Fruit fly (Drosophila melanogaster): Measurements from ENCODE around the gene Mat89Ba.

Gene Mat89Ba

DNA sequence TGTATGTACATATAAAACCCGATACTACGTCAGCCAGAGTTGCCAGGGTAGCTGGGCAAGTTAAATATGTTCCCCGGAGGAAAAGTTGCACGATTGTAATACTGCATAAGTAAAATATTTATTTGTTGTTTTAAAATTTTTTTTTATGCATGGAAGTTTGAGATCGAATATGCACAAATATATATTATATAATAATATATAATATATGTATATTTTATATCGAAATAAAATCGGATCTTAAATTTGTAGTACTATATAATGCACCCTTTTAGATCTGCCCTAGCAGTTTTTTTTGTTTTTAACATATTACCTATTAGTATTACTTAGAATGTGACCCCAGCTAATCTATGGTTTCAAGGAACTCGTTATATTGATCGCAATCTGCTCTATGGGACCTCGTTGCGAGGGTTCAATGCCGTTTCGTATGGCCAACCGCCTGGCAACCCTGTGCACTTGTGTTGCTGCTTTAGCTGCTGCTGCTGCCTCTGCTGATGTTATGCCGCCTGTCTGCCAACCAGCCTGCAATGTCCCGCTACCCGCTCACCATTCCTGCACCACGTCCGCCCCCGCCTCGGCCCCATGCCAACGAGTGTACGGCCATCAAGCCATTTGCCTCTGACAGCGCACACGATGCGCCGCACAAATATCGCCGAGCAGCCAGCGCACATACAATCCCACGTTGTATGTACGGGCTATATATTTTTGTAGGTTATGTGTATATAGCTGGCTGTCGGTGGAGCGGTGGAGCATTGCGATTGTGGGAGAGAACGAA lies 36.1 kb downstream of the Mat89Ba start (continued):
- TF ChIP-seq CG12236 (GFP tag; optimal IDR thresholded peaks at IDR 0.05) (peak; percentile 15), tgo (GFP tag; IDR thresholded peaks at IDR 0.05) (no peak), CG11560 (tag; IDR thresholded peaks at IDR 0.05) (no peak), zfh1 (GFP tag; IDR thresholded peaks at IDR 0.05) (no peak), btn (GFP tag; optimal IDR thresholded peaks at IDR 0.05) (no peak), Pdp1 (GFP tag; optimal IDR thresholded peaks at IDR 0.05) (peak; percentile 48 to 98), CG13123 (GFP tag; optimal IDR thresholded peaks at IDR 0.05) (peak; percentile 40), CG8290 (GFP tag; optimal IDR thresholded peaks at IDR 0.05) (peak; percentile 57), CG8290 (tag; optimal IDR thresholded peaks at IDR 0.05) (peak; percentile 13 to 98), gcm2 (GFP tag; optimal IDR thresholded peaks at IDR 0.05) (peak; percentile 31), CG10366 (GFP tag; IDR thresholded peaks at IDR 0.05) (no peak), CG8388 (GFP tag; optimal IDR thresholded peaks at IDR 0.05) (peak; percentile 93), CG10462 (GFP tag; optimal IDR thresholded peaks at IDR 0.05) (peak; percentile 77), CG3847 (GFP tag; IDR thresholded peaks at IDR 0.05) (no peak), CG32767 (GFP tag; IDR thresholded peaks at IDR 0.05) (no peak), Ets65A (GFP tag) (peak; percentile 92), CG34376 (GFP tag; optimal IDR thresholded peaks at IDR 0.05) (no peak), CG13894 (tag; optimal IDR thresholded peaks at IDR 0.05) (no peak), toy (GFP tag; IDR thresholded peaks at IDR 0.05) (no peak), Max (GFP tag; optimal IDR thresholded peaks at IDR 0.05) (no peak), stwl (tag; optimal IDR thresholded peaks at IDR 0.05) (peak; percentile 0), jigr1 (GFP tag; IDR thresholded peaks at IDR 0.05) (no peak), B-H2 (GFP tag; optimal IDR thresholded peaks at IDR 0.05) (peak; percentile 50), CG10565 (GFP tag; optimal IDR thresholded peaks at IDR 0.05) (peak; percentile 37), MBD-R2 (GFP tag; IDR thresholded peaks at IDR 0.05) (no peak), emc (GFP tag; optimal IDR thresholded peaks at IDR 0.05) (peak; percentile 38), CG1602 (GFP tag; optimal IDR thresholded peaks at IDR 0.05) (peak; percentile 85), CG17829 (tag; optimal IDR thresholded peaks at IDR 0.05) (peak; percentile 88), org-1 (GFP tag; optimal IDR thresholded peaks at IDR 0.05) (peak; percentile 90), gcm (GFP tag; optimal IDR thresholded peaks at IDR 0.05) (peak; percentile 87), CG6175 (GFP tag; IDR thresholded peaks at IDR 0.05) (no peak), CG9932 (GFP tag; IDR thresholded peaks at IDR 0.05) (no peak), CG12071 (GFP tag; optimal IDR thresholded peaks at IDR 0.05) (peak; percentile 18), E2f2 (GFP tag; IDR thresholded peaks at IDR 0.05) (no peak), Camta (GFP tag; optimal IDR thresholded peaks at IDR 0.05) (peak; percentile 37), ase (GFP tag; IDR thresholded peaks at IDR 0.05) (no peak), ab (GFP tag; optimal IDR thresholded peaks at IDR 0.05) (peak; percentile 40), ken (GFP tag; IDR thresholded peaks at IDR 0.05) (no peak), CG12104 (GFP tag; optimal IDR thresholded peaks at IDR 0.05) (peak; percentile 79), CG14441 (GFP tag; IDR thresholded peaks at IDR 0.05) (no peak), trem (tag; optimal IDR thresholded peaks at IDR 0.05) (peak; percentile 77), CG30403 (GFP tag; optimal IDR thresholded peaks at IDR 0.05) (peak; percentile 79), Dek (tag; optimal IDR thresholded peaks at IDR 0.05) (peak; percentile 85), CG15479 (GFP tag; optimal IDR thresholded peaks at IDR 0.05) (peak; percentile 26), gt (GFP tag; IDR thresholded peaks at IDR 0.05) (no peak), CG33213 (GFP tag; optimal IDR thresholded peaks at IDR 0.05) (no peak), CG8944 (GFP tag; optimal IDR thresholded peaks at IDR 0.05) (peak; percentile 3), tap (tag; optimal IDR thresholded peaks at IDR 0.05) (peak; percentile 60), Ravus (GFP tag; IDR thresholded peaks at IDR 0.05) (no peak), CHES-1-like (GFP tag; optimal IDR thresholded peaks at IDR 0.05) (peak; percentile 31), ara (GFP tag; IDR thresholded peaks at IDR 0.05) (no peak), CkIIα-i1 (GFP tag; IDR thresholded peaks at IDR 0.05) (no peak)
